Worm (Caenorhabditis elegans) whole organism, dauer: ENCODE measurements around the gene R05D8.7.

ENCODE experiments used
- unc-62 ChIP-seq: sonication (generic microtip); optimal IDR thresholded peaks from 2 replicates; lab custom pipeline; 2017; ENCODE audit warnings: missing biosample characterization, missing genetic modification reagents, missing genetic modification characterization

Gene R05D8.7

ce11 chrV:2758437-2758836 lies 4.6 kb downstream of the R05D8.7 start:
- no peak for TF ChIP-seq unc-62 (GFP tag; lab: Kevin White, UChicago)

- TF ChIP-seq unc-62 (GFP tag; lab: Kevin White, UChicago): no peak
Observed at ce11 chrV:2757226-2757893, 5.6 kb downstream of the R05D8.7 start, which contains the start of gene srx-28. TSS of gene srx-28 (minus strand) at chrV:2757276.

- no peak for TF ChIP-seq unc-62 (GFP tag; lab: Kevin White, UChicago)
Observed at ce11 chrV:2753007-2753406, 10.0 kb downstream of the R05D8.7 start, which contains the start of gene srx-26. TSS of gene srx-26 (minus strand) at chrV:2753107.

ce11 chrV:2750006-2750405 lies 13.0 kb downstream of the R05D8.7 start, which contains the start of gene srx-24:
TSS of gene srx-24 (minus strand) at chrV:2750106.
- TF ChIP-seq unc-62 (GFP tag; lab: Kevin White, UChicago): no peak

ce11 chrV:2746404-2746803 lies 16.6 kb downstream of the R05D8.7 start:
- no peak for TF ChIP-seq unc-62 (GFP tag; lab: Kevin White, UChicago)

- TF ChIP-seq unc-62 (GFP tag; lab: Kevin White, UChicago): no peak
Observed at ce11 chrV:2742298-2742697, 20.7 kb downstream of the R05D8.7 start, which contains the start of gene srg-62. TSS of gene srg-62 (minus strand) at chrV:2742398.

- TF ChIP-seq unc-62 (GFP tag; lab: Kevin White, UChicago): no peak
Observed at ce11 chrV:2740228-2740627, 22.8 kb downstream of the R05D8.7 start, which contains the start of gene srg-61. TSS of gene srg-61 (minus strand) at chrV:2740328.

- TF ChIP-seq unc-62 (GFP tag; lab: Kevin White, UChicago): no peak
Observed at ce11 chrV:2739607-2740006, 23.4 kb downstream of the R05D8.7 start.

- TF ChIP-seq unc-62 (GFP tag; lab: Kevin White, UChicago): no peak
Observed at ce11 chrV:2738174-2738573, 24.8 kb downstream of the R05D8.7 start, which contains the start of gene srg-56. TSS of gene srg-56 (minus strand) at chrV:2738274.

- TF ChIP-seq unc-62 (GFP tag; lab: Kevin White, UChicago): no peak
Observed at ce11 chrV:2734360-2734759, 28.6 kb downstream of the R05D8.7 start, which contains the start of gene srg-57. TSS of gene srg-57 (minus strand) at chrV:2734460.

ce11 chrV:2730784-2731480 lies 32.1 kb downstream of the R05D8.7 start, which contains the start of gene dod-3:
TSS of gene dod-3 (minus strand) at chrV:2731098.
- no peak for TF ChIP-seq unc-62 (GFP tag; lab: Kevin White, UChicago)

- no peak for TF ChIP-seq unc-62 (GFP tag; lab: Kevin White, UChicago)
Observed at ce11 chrV:2728236-2728635, 34.8 kb downstream of the R05D8.7 start, which contains the start of gene str-33. TSS of gene str-33 (plus strand) at chrV:2728536.

- no peak for TF ChIP-seq unc-62 (GFP tag; lab: Kevin White, UChicago)
Observed at ce11 chrV:2727101-2727500, 35.9 kb downstream of the R05D8.7 start, which contains the start of gene str-13. TSS of gene str-13 (minus strand) at chrV:2727201.

ce11 chrV:2725225-2725624 lies 37.8 kb downstream of the R05D8.7 start, which contains the start of gene srg-59:
TSS of gene srg-59 (minus strand) at chrV:2725325.
- TF ChIP-seq unc-62 (GFP tag; lab: Kevin White, UChicago): no peak

- no peak for TF ChIP-seq unc-62 (GFP tag; lab: Kevin White, UChicago)
Observed at ce11 chrV:2722555-2722954, 40.5 kb downstream of the R05D8.7 start, which contains the start of gene srg-60. TSS of gene srg-60 (minus strand) at chrV:2722655.

ce11 chrV:2720763-2721162 lies 42.2 kb downstream of the R05D8.7 start, which contains the start of gene srt-27:
TSS of gene srt-27 (minus strand) at chrV:2720863.
- TF ChIP-seq unc-62 (GFP tag; lab: Kevin White, UChicago): no peak
